Fruit fly (Drosophila melanogaster) whole organism, embryonic: Measurements from ENCODE around the gene CG3097.
A peak's percentile ranks its signal among the peaks of the same experiment; 100 is the strongest.

Source experiments
- Aef1 ChIP-seq: fragments of 200-800 bp; sonication (Bioruptor generic); IDR thresholded peaks from 3 replicates; pipeline ENCODE4 v1.3.6; 2022; ENCODE audit warnings: missing biosample characterization, missing genetic modification characterization
- Atf-2 ChIP-seq: fragments of 200-800 bp; sonication (Bioruptor generic); optimal IDR thresholded peaks from 2 replicates; lab custom pipeline; 2016; ENCODE audit warnings: missing biosample characterization, missing genetic modification characterization
- C15 ChIP-seq: fragments of 200-800 bp; sonication (Bioruptor generic); IDR thresholded peaks from 3 replicates; pipeline ENCODE4 v1.3.6; 2022; ENCODE audit warnings: missing biosample characterization, missing genetic modification characterization
- CG1024 ChIP-seq: fragments of 200-800 bp; sonication (Bioruptor generic); IDR thresholded peaks from 2 replicates; pipeline ENCODE4 v1.3.6; 2022; ENCODE audit warnings: missing biosample characterization, missing genetic modification characterization
- CG10366 ChIP-seq: fragments of 200-800 bp; sonication (Bioruptor generic); IDR thresholded peaks from 2 replicates; pipeline ENCODE4 v1.3.6; 2022; ENCODE audit warnings: missing biosample characterization, missing genetic modification characterization
- CG10462 ChIP-seq: fragments of 200-800 bp; sonication (Bioruptor generic); optimal IDR thresholded peaks from 2 replicates; lab custom pipeline; 2016; ENCODE audit warnings: missing biosample characterization, missing genetic modification characterization
- CG11247 ChIP-seq: fragments of 200-800 bp; sonication (Bioruptor generic); IDR thresholded peaks from 2 replicates; pipeline ENCODE4 v1.3.6; 2022; ENCODE audit warnings: missing biosample characterization, missing genetic modification characterization
- CG11504 ChIP-seq: fragments of 200-800 bp; sonication (Bioruptor generic); optimal IDR thresholded peaks from 3 replicates; lab custom pipeline; 2019; ENCODE audit warnings: missing biosample characterization, mild to moderate bottlenecking, missing genetic modification characterization, moderate library complexity
- CG12104 ChIP-seq: fragments of 200-800 bp; sonication (Bioruptor generic); optimal IDR thresholded peaks from 3 replicates; lab custom pipeline; 2016; ENCODE audit warnings: missing biosample characterization, missing genetic modification characterization
- CG12299 ChIP-seq: fragments of 200-800 bp; sonication (Bioruptor generic); optimal IDR thresholded peaks from 2 replicates; lab custom pipeline; 2018; ENCODE audit warnings: missing biosample characterization, mild to moderate bottlenecking, missing genetic modification characterization
- CG15011 ChIP-seq: fragments of 200-800 bp; sonication (Bioruptor generic); optimal IDR thresholded peaks from 3 replicates; lab custom pipeline; 2018; ENCODE audit warnings: missing biosample characterization, mild to moderate bottlenecking, missing genetic modification characterization
- CG15073 ChIP-seq: fragments of 200-800 bp; sonication (Bioruptor generic); optimal IDR thresholded peaks from 2 replicates; lab custom pipeline; 2016; ENCODE audit warnings: missing biosample characterization, missing genetic modification characterization
- CG15514 ChIP-seq: fragments of 200-800 bp; sonication (Bioruptor generic); optimal IDR thresholded peaks from 3 replicates; lab custom pipeline; 2017; ENCODE audit warnings: missing biosample characterization, missing genetic modification characterization, mild to moderate bottlenecking, moderate library complexity, missing genetic modification reagents
- CG17186 ChIP-seq: fragments of 200-800 bp; sonication (Bioruptor generic); optimal IDR thresholded peaks from 3 replicates; lab custom pipeline; 2017; ENCODE audit warnings: missing biosample characterization, missing genetic modification reagents, missing genetic modification characterization
- CG17612 ChIP-seq: fragments of 200-800 bp; sonication (Bioruptor generic); IDR thresholded peaks from 2 replicates; pipeline ENCODE4 v1.3.6; 2022; ENCODE audit warnings: missing biosample characterization, missing genetic modification characterization
- CG1832 ChIP-seq: fragments of 200-800 bp; sonication (Bioruptor generic); optimal IDR thresholded peaks from 2 replicates; lab custom pipeline; 2017; ENCODE audit warnings: missing biosample characterization, mild to moderate bottlenecking, missing genetic modification characterization, inconsistent platforms
- CG34376 ChIP-seq: fragments of 200-800 bp; sonication (Bioruptor generic); optimal IDR thresholded peaks from 2 replicates; lab custom pipeline; 2018; ENCODE audit warnings: missing biosample characterization, mild to moderate bottlenecking, missing genetic modification characterization
- CG4707 ChIP-seq: fragments of 200-800 bp; sonication (Bioruptor generic); optimal IDR thresholded peaks from 2 replicates; lab custom pipeline; 2018; ENCODE audit warnings: missing biosample characterization, mild to moderate bottlenecking, missing genetic modification characterization, moderate library complexity
- CG5245 ChIP-seq: fragments of 200-800 bp; sonication (Bioruptor generic); optimal IDR thresholded peaks from 3 replicates; lab custom pipeline; 2016; ENCODE audit warnings: missing biosample characterization, missing genetic modification characterization
- CG5953 ChIP-seq: fragments of 200-800 bp; sonication (Bioruptor generic); IDR thresholded peaks from 2 replicates; pipeline ENCODE4 v1.3.6; 2022; ENCODE audit warnings: missing biosample characterization, missing genetic modification characterization
- CG6813 ChIP-seq: fragments of 200-800 bp; sonication (Bioruptor generic); optimal IDR thresholded peaks from 2 replicates; lab custom pipeline; 2017; ENCODE audit warnings: missing biosample characterization, missing genetic modification characterization, mild to moderate bottlenecking, moderate library complexity, missing genetic modification reagents
- CG8359 ChIP-seq: fragments of 200-800 bp; sonication (Bioruptor generic); optimal IDR thresholded peaks from 2 replicates; lab custom pipeline; 2017; ENCODE audit warnings: missing biosample characterization, mild to moderate bottlenecking, missing genetic modification characterization, borderline replicate concordance
- CG9215 ChIP-seq: fragments of 200-800 bp; sonication (Bioruptor generic); IDR thresholded peaks from 2 replicates; pipeline ENCODE4 v1.3.6; 2022; ENCODE audit warnings: missing biosample characterization, missing genetic modification characterization
- CG9437 ChIP-seq: fragments of 200-800 bp; sonication (Bioruptor generic); optimal IDR thresholded peaks from 2 replicates; lab custom pipeline; 2018; ENCODE audit warnings: missing biosample characterization, mild to moderate bottlenecking, missing genetic modification characterization
- CoRest ChIP-seq: fragments of 200-800 bp; sonication (Bioruptor generic); optimal IDR thresholded peaks from 3 replicates; lab custom pipeline; 2018; ENCODE audit warnings: missing biosample characterization, mild to moderate bottlenecking, missing genetic modification characterization, moderate library complexity
- CrebB ChIP-seq: fragments of 200-800 bp; sonication (Bioruptor generic); optimal IDR thresholded peaks from 3 replicates; lab custom pipeline; 2018; ENCODE audit warnings: missing biosample characterization, mild to moderate bottlenecking, missing genetic modification characterization
- Drgx ChIP-seq: fragments of 200-800 bp; sonication (Bioruptor generic); IDR thresholded peaks from 2 replicates; pipeline ENCODE4 v1.3.6; 2022; ENCODE audit warnings: missing biosample characterization, missing genetic modification characterization
- H2.0 ChIP-seq: fragments of 200-800 bp; sonication (Bioruptor generic); IDR thresholded peaks from 2 replicates; pipeline ENCODE4 v1.3.6; 2022; ENCODE audit warnings: missing biosample characterization, missing genetic modification characterization
- HLH3B ChIP-seq: fragments of 200-800 bp; sonication (Bioruptor generic); IDR thresholded peaks from 2 replicates; pipeline ENCODE4 v1.3.6; 2022; ENCODE audit warnings: missing biosample characterization, missing genetic modification characterization
- Hey ChIP-seq: fragments of 200-800 bp; sonication (Bioruptor generic); optimal IDR thresholded peaks from 3 replicates; lab custom pipeline; 2018; ENCODE audit warnings: missing biosample characterization, mild to moderate bottlenecking, missing genetic modification characterization
- Sry-β ChIP-seq: fragments of 200-800 bp; sonication (Bioruptor generic); optimal IDR thresholded peaks from 2 replicates; lab custom pipeline; 2018; ENCODE audit warnings: missing biosample characterization, mild to moderate bottlenecking, missing genetic modification characterization, moderate library complexity
- Vsx1 ChIP-seq: fragments of 200-800 bp; sonication (Bioruptor generic); optimal IDR thresholded peaks from 2 replicates; lab custom pipeline; 2017; ENCODE audit warnings: missing biosample characterization, mild to moderate bottlenecking, missing genetic modification characterization, missing genetic modification reagents
- abd-A ChIP-seq: fragments of 200-800 bp; sonication (Bioruptor generic); optimal IDR thresholded peaks from 3 replicates; lab custom pipeline; 2019; ENCODE audit warnings: missing biosample characterization, mild to moderate bottlenecking, missing genetic modification characterization, moderate library complexity
- aop ChIP-seq: fragments of 200-800 bp; sonication (Bioruptor generic); IDR thresholded peaks from 2 replicates; pipeline ENCODE4 v1.3.6; 2022; ENCODE audit warnings: missing biosample characterization, missing genetic modification characterization
- caup ChIP-seq: fragments of 200-800 bp; sonication (Bioruptor generic); optimal IDR thresholded peaks from 3 replicates; lab custom pipeline; 2017; ENCODE audit warnings: missing biosample characterization, mild to moderate bottlenecking, missing genetic modification characterization, moderate library complexity; ENCODE audit not compliant: severe bottlenecking
- chm ChIP-seq: fragments of 200-800 bp; sonication (Bioruptor generic); IDR thresholded peaks from 2 replicates; pipeline ENCODE4 v1.3.6; 2022; ENCODE audit warnings: missing biosample characterization, missing genetic modification characterization
- crc ChIP-seq: fragments of 200-800 bp; sonication (Bioruptor generic); optimal IDR thresholded peaks from 2 replicates; lab custom pipeline; 2016; ENCODE audit warnings: missing biosample characterization, missing genetic modification characterization
- esg ChIP-seq: fragments of 200-800 bp; sonication (Bioruptor generic); conservative IDR thresholded peaks from 2 replicates; pipeline ENCODE4 v1.3.6; 2022; ENCODE audit warnings: missing biosample characterization, missing genetic modification characterization
- fd64A ChIP-seq: fragments of 200-800 bp; sonication (Bioruptor generic); optimal IDR thresholded peaks from 3 replicates; lab custom pipeline; 2018; ENCODE audit warnings: missing biosample characterization, mild to moderate bottlenecking, missing genetic modification characterization
- grn ChIP-seq: fragments of 200-800 bp; sonication (Bioruptor generic); optimal IDR thresholded peaks from 3 replicates; lab custom pipeline; 2017; ENCODE audit warnings: missing biosample characterization, missing genetic modification characterization
- nau ChIP-seq: fragments of 200-800 bp; sonication (Bioruptor generic); optimal IDR thresholded peaks from 3 replicates; lab custom pipeline; 2017; ENCODE audit warnings: missing biosample characterization, mild to moderate bottlenecking, missing genetic modification characterization, missing genetic modification reagents
- nom ChIP-seq: fragments of 200-800 bp; sonication (Bioruptor generic); optimal IDR thresholded peaks from 2 replicates; lab custom pipeline; 2017; ENCODE audit warnings: missing biosample characterization, missing genetic modification characterization, mild to moderate bottlenecking, moderate library complexity, missing genetic modification reagents
- oc ChIP-seq: fragments of 200-800 bp; sonication (Bioruptor generic); optimal IDR thresholded peaks from 2 replicates; lab custom pipeline; 2018; ENCODE audit warnings: missing biosample characterization, mild to moderate bottlenecking, missing genetic modification characterization, moderate library complexity
- ro ChIP-seq: fragments of 200-800 bp; sonication (Bioruptor generic); IDR thresholded peaks from 2 replicates; pipeline ENCODE4 v1.3.6; 2022; ENCODE audit warnings: missing biosample characterization, missing genetic modification characterization
- run ChIP-seq: fragments of 200-800 bp; sonication (Bioruptor generic); optimal IDR thresholded peaks from 3 replicates; lab custom pipeline; 2018; ENCODE audit warnings: missing biosample characterization, mild to moderate bottlenecking, missing genetic modification characterization
- slp2 ChIP-seq: fragments of 200-800 bp; sonication (Bioruptor generic); optimal IDR thresholded peaks from 2 replicates; lab custom pipeline; 2016; ENCODE audit warnings: missing biosample characterization, missing genetic modification characterization
- trem ChIP-seq: fragments of 200-800 bp; optimal IDR thresholded peaks from 3 replicates; lab custom pipeline; 2019; ENCODE audit warnings: missing biosample characterization, mild to moderate bottlenecking, missing genetic modification characterization, moderate library complexity
- vvl ChIP-seq: fragments of 200-800 bp; sonication (Bioruptor generic); IDR thresholded peaks from 2 replicates; pipeline ENCODE4 v1.3.6; 2022; ENCODE audit warnings: missing biosample characterization, missing genetic modification characterization

The CG3097 gene

DNA sequence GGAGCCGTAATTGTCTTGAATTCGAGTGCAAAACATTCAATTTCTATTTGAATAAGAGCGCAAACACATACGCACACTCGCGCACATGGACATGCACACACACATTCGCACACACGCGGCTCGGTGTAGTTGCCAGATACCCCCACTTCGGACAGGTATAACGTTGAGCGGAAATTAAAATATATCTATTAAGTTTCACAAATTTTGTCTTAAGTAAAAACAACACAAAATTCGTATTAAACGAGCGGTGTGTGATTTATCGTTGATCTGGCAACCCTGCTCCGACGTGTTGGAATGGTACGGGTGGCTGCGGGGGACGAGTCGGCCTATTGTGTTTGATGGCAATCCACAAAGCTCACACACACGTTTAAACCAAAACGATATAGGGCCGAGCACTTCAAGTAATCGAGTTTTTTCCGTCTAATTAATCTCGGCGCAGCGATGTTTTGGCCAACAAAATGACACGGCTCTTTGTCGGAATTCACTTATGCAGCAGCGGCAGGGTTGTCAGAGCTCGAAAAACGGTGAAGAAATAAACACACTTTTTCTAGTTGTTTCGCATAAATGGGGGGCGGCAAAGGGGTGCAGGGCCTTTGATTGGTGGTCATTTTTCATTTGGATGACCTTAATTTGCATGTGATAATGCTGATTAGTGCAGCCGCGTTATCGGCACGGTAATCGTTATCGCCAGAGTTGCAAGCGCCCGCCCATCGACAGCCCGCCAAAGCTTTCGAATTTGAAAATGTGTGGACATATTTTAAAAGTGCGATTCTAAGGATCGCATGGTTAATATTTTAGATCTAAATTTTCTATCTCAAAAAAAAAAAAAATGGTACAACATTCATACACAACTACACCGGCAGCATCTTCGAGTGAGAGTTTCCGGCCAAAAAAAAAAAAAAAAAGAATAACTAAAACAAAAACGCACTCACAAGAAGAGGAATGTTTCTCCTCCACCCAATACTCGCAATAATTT, 24.5 kb downstream of the CG3097 start (continued):
- TF ChIP-seq CG1832 (no peak), Drgx (GFP tag; lab: Robert Waterston, UW) (peak; percentile 84), CG10366 (GFP tag; lab: Robert Waterston, UW) (peak; percentile 80), CG5953 (GFP tag; lab: Robert Waterston, UW) (peak; percentile 68), HLH3B (peak; percentile 73), crc (GFP tag; lab: Kevin White, UChicago) (peak; percentile 18), CG4707 (GFP tag; lab: Kevin White, UChicago) (peak; percentile 41), CG12299 (peak; percentile 60), chm (GFP tag; lab: Robert Waterston, UW) (peak; percentile 85), Aef1 (GFP tag; lab: Robert Waterston, UW) (peak; percentile 62), Vsx1 (GFP tag; lab: Kevin White, UChicago) (peak; percentile 3), CG9437 (GFP tag; lab: Kevin White, UChicago) (peak; percentile 9), aop (GFP tag; lab: Robert Waterston, UW) (0 out of 2 replicates have a peak, but pooled peaks have one; percentile 43), CoRest (tag; lab: Kevin White, UChicago) (peak; percentile 72), CG10462 (no peak), C15 (GFP tag; lab: Robert Waterston, UW) (no peak), Hey (tag; lab: Kevin White, UChicago) (peak; percentile 51), caup (peak; percentile 71), nom (GFP tag; lab: Kevin White, UChicago) (peak; percentile 57), CG17186 (peak; percentile 45), fd64A (GFP tag; lab: Kevin White, UChicago) (peak; percentile 13), CG17612 (peak; percentile 42; the same call in 1 of the 2 replicates), ro (GFP tag; lab: Robert Waterston, UW) (peak; percentile 52; the same call in 1 of the 2 replicates), CG15011 (GFP tag; lab: Kevin White, UChicago) (peak; percentile 60), CG5245 (GFP tag; lab: Kevin White, UChicago) (peak; percentile 20), trem (tag; lab: Kevin White, UChicago) (peak; percentile 48), abd-A (tag; lab: Kevin White, UChicago) (peak; percentile 53), CG6813 (GFP tag; lab: Kevin White, UChicago) (peak; percentile 59), run (tag; lab: Kevin White, UChicago) (peak; percentile 29), esg (peak; percentile 77), CG15073 (GFP tag; lab: Kevin White, UChicago) (peak; percentile 7), CG11247 (peak; percentile 72), CG1024 (GFP tag; lab: Robert Waterston, UW) (peak; percentile 54), CG15514 (GFP tag; lab: Kevin White, UChicago) (peak; percentile 67), oc (tag; lab: Kevin White, UChicago) (peak; percentile 29), vvl (peak; percentile 84), grn (GFP tag; lab: Kevin White, UChicago) (no peak), CG11504 (tag; lab: Kevin White, UChicago) (peak; percentile 74), CG12104 (GFP tag; lab: Kevin White, UChicago) (peak; percentile 52), CrebB (tag; lab: Kevin White, UChicago) (peak; percentile 51), CG34376 (peak; percentile 55), CG8359 (no peak), slp2 (GFP tag; lab: Kevin White, UChicago) (no peak), CG9215 (GFP tag; lab: Robert Waterston, UW) (peak; percentile 70), Sry-β (no peak), Atf-2 (GFP tag; lab: Kevin White, UChicago) (peak; percentile 42), nau (peak; percentile 24), H2.0 (GFP tag; lab: Robert Waterston, UW) (peak; percentile 84)
